Worm (Caenorhabditis elegans): ENCODE results near the gene klp-20.

The klp-20 gene

DNA sequence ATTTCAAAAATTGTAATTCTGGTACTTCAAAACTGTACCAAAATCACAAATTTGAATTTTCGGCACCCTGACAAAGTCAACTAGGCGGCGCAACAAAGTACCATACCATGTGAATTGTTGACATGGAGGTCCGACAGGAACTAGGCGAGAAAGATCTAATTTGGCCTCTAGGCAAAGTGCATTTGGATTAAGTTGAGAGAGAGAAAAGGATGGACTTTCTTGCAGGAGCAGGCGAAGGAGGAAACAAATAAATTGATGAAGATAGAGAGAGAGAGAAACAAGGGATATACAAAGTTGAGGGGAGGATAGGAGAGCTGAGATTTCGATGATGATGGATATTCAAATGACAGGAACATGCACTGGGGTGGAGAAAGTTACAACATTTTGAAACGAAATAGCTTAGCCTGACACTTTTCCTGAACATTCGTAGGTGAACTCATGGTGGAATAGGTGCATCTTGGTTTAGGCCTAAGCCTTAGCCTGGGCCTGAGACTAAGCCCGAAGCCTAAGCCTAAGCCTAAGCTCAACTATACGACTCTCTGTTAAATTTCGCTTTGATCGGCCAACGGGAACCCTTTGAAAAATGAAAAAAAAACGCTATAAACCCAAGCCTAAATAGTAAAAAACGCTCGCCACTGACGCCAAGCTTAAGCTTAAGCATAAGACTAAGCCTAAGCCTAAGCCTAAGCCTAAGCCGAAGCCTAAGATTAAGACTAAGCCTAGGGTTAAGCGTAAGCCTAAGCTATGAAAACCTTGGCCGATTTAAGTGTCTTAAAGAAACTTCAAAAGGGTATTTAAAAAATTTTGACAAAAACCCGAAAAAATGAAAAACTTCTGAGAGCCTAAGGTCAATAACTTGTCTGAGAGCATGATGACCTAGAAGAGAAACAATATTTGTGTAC, 748 bp upstream of the klp-20 start:
- peak; percentile 59 for TF ChIP-seq unc-55 (GFP tag; optimal IDR thresholded peaks at IDR 0.05)
- peak; percentile 31 for TF ChIP-seq ceh-31 (tag; optimal IDR thresholded peaks at IDR 0.05)
- TF ChIP-seq eyg-1 (tag; optimal IDR thresholded peaks at IDR 0.05) = no peak
- peak; percentile 95 for TF ChIP-seq unc-42 (tag; optimal IDR thresholded peaks at IDR 0.05)
- TF ChIP-seq fkh-10 (GFP tag; optimal IDR thresholded peaks at IDR 0.05) = peak; percentile 72

DNA sequence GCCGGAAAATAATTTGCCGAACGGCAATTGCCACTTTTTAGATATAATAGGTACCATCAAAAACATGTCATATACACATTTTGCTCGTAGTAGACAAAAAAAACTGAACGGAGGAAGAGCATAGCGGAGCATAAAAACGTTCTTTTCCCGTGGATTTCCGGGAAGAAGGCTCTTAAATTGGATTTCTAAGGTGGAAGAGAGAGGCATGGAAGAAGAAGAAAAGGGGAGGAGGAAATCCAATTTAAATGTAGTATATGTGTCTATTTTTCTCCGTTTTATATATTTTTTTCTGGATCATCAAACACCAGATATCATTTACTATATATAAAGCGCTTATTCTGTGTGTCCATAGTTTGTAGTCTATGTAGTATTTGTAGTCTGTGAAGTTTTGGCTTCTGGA, 1.6 kb downstream of the klp-20 start:
- TF ChIP-seq ahr-1 (tag; optimal IDR thresholded peaks at IDR 0.05) (no peak), unc-42 (tag; optimal IDR thresholded peaks at IDR 0.05) (peak; percentile 65)

DNA sequence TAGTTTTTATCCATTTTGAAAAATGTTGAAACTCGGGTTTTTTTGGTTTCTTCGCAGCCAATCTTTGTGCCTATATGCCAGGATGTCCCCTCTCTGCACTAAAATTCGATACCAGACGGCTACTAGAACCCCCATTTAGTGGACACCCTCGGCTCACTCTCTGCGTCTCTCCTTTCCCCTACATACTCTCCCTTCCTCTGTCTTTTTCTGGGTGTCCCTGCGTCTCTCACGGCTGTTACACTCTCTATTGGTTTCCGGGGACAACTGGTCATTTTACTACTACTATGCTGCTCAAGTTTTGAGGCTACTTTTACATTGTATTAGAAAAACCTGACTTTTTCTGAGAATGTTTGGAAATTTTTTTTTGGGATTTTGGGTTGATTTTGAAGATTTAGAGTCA, 10.6 kb downstream of the klp-20 start:
- peak; percentile 6 for TF ChIP-seq ceh-48 (tag; optimal IDR thresholded peaks at IDR 0.05)
- no peak for TF ChIP-seq ttx-3 (tag; optimal IDR thresholded peaks at IDR 0.05)
- no peak for TF ChIP-seq ref-2 (tag; optimal IDR thresholded peaks at IDR 0.05)
- TF ChIP-seq ceh-18 (tag; optimal IDR thresholded peaks at IDR 0.05) = no peak
- TF ChIP-seq ceh-34 (tag; optimal IDR thresholded peaks at IDR 0.05) = peak; percentile 46
- TF ChIP-seq eyg-1 (tag; optimal IDR thresholded peaks at IDR 0.05) = no peak
- no peak for TF ChIP-seq rnt-1 (tag; optimal IDR thresholded peaks at IDR 0.05)
- TF ChIP-seq pax-1 (tag; optimal IDR thresholded peaks at IDR 0.05) = no peak
- peak; percentile 29 for TF ChIP-seq unc-42 (tag; optimal IDR thresholded peaks at IDR 0.05)
- TF ChIP-seq ceh-45 (GFP tag; IDR thresholded peaks at IDR 0.05) = no peak
- no peak for TF ChIP-seq unc-86 (tag; optimal IDR thresholded peaks at IDR 0.05)
- no peak for TF ChIP-seq ceh-9 (tag; optimal IDR thresholded peaks at IDR 0.05)
- TF ChIP-seq elt-2 (tag; optimal IDR thresholded peaks at IDR 0.05) = no peak
- TF ChIP-seq fax-1 (tag; optimal IDR thresholded peaks at IDR 0.05) = no peak
- no peak for TF ChIP-seq pag-3 (tag; optimal IDR thresholded peaks at IDR 0.05; ENCODE audit: borderline replicate concordance)
- TF ChIP-seq npax-4 (tag; optimal IDR thresholded peaks at IDR 0.05) = no peak
- TF ChIP-seq nfya-1 (tag; optimal IDR thresholded peaks at IDR 0.05) = peak; percentile 20
- TF ChIP-seq sdc-2 (tag; optimal IDR thresholded peaks at IDR 0.05) = no peak
- TF ChIP-seq pha-4 (tag; optimal IDR thresholded peaks at IDR 0.05) = no peak
- TF ChIP-seq nhr-232 (tag; optimal IDR thresholded peaks at IDR 0.05) = no peak
- TF ChIP-seq madf-2 (tag; optimal IDR thresholded peaks at IDR 0.05) = no peak
- TF ChIP-seq ceh-31 (tag; optimal IDR thresholded peaks at IDR 0.05) = peak; percentile 49
- no peak for TF ChIP-seq ceh-22 (tag; optimal IDR thresholded peaks at IDR 0.05)
- no peak for TF ChIP-seq C08G9.2 (tag; optimal IDR thresholded peaks at IDR 0.05)
- no peak for TF ChIP-seq F13H6.1 (tag; optimal IDR thresholded peaks at IDR 0.05)
- TF ChIP-seq gmeb-2 (tag; optimal IDR thresholded peaks at IDR 0.05) = no peak
- no peak for TF ChIP-seq ets-4 (tag; optimal IDR thresholded peaks at IDR 0.05)
- no peak for TF ChIP-seq Y22D7AL.16 (tag; optimal IDR thresholded peaks at IDR 0.05)
- no peak for TF ChIP-seq che-1 (tag; optimal IDR thresholded peaks at IDR 0.05)
- TF ChIP-seq ahr-1 (tag; optimal IDR thresholded peaks at IDR 0.05) = no peak
- TF ChIP-seq elt-4 (tag; optimal IDR thresholded peaks at IDR 0.05) = no peak
- TF ChIP-seq odd-2 (tag; optimal IDR thresholded peaks at IDR 0.05) = no peak
- TF ChIP-seq lin-11 (tag; optimal IDR thresholded peaks at IDR 0.05) = no peak

DNA sequence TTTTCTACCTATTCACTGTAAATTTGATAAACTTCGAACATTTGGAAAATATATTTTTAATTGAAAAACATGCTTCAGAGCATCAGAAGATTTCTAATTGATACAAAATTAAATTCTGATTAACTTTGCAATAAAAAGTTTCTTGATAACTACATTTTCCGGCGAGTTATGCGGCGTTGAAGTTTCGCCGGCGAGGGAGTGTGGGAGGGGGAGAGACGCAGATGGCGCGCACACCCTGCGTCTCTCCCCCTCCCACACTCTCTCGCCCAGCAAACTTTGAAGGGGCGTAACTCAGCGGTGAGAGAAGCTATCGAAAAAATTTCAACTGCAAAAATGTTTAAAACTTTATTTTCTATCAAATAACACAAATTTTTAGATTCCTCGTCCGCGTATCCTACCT, 12.7 kb downstream of the klp-20 start:
- no peak for TF ChIP-seq ceh-9 (tag; optimal IDR thresholded peaks at IDR 0.05)
- no peak for TF ChIP-seq pag-3 (tag; optimal IDR thresholded peaks at IDR 0.05; ENCODE audit: borderline replicate concordance)
- no peak for TF ChIP-seq elt-4 (tag; optimal IDR thresholded peaks at IDR 0.05)
- no peak for TF ChIP-seq unc-3 (GFP tag; conservative IDR thresholded peaks at IDR 0.05)
- TF ChIP-seq unc-3 (tag; optimal IDR thresholded peaks at IDR 0.05) = no peak
- no peak for TF ChIP-seq zip-5 (tag; optimal IDR thresholded peaks at IDR 0.05)
- no peak for TF ChIP-seq nhr-232 (tag; optimal IDR thresholded peaks at IDR 0.05)
- no peak for TF ChIP-seq ceh-2 (tag; optimal IDR thresholded peaks at IDR 0.05)
- no peak for TF ChIP-seq unc-86 (tag; optimal IDR thresholded peaks at IDR 0.05)
- TF ChIP-seq sox-4 (tag; optimal IDR thresholded peaks at IDR 0.05) = no peak
- no peak for TF ChIP-seq sdc-2 (tag; optimal IDR thresholded peaks at IDR 0.05)
- TF ChIP-seq sox-2 (GFP tag; IDR thresholded peaks at IDR 0.05) = no peak
- TF ChIP-seq pha-4 (tag; optimal IDR thresholded peaks at IDR 0.05) = no peak
- no peak for TF ChIP-seq gmeb-2 (tag; optimal IDR thresholded peaks at IDR 0.05)
- TF ChIP-seq hlh-13 (GFP tag; optimal IDR thresholded peaks at IDR 0.05) = no peak
- no peak for TF ChIP-seq nfya-1 (tag; optimal IDR thresholded peaks at IDR 0.05)
- no peak for TF ChIP-seq elt-2 (tag; optimal IDR thresholded peaks at IDR 0.05)
- TF ChIP-seq hlh-8 (tag; optimal IDR thresholded peaks at IDR 0.05) = no peak
- no peak for TF ChIP-seq hlh-6 (tag; optimal IDR thresholded peaks at IDR 0.05)
